Fruit fly (Drosophila melanogaster) Kc167 (cell line): ENCODE measurements around the gene Cnep1r1.

Experiments used
- Myc ChIP-seq: fragments of >200 bp; optimal IDR thresholded peaks from 2 replicates; lab custom pipeline; 2017; ENCODE audit warnings: missing external identifiers
- Sin3A ChIP-seq: fragments of >200 bp; optimal IDR thresholded peaks from 2 replicates; lab custom pipeline; 2018; ENCODE audit warnings: missing external identifiers
- h ChIP-seq: fragments of >200 bp; optimal IDR thresholded peaks from 3 replicates; lab custom pipeline; 2018; ENCODE audit warnings: missing external identifiers
- insv ChIP-seq: fragments of >200 bp; optimal IDR thresholded peaks from 3 replicates; lab custom pipeline; 2018; ENCODE audit warnings: missing external identifiers
- psq ChIP-seq: fragments of >200 bp; optimal IDR thresholded peaks from 2 replicates; lab custom pipeline; 2017; ENCODE audit warnings: missing external identifiers
- ttk ChIP-seq: sonication (Bioruptor generic); optimal IDR thresholded peaks from 2 replicates; lab custom pipeline; 2017; ENCODE audit warnings: missing external identifiers

Cnep1r1 gene

DNA sequence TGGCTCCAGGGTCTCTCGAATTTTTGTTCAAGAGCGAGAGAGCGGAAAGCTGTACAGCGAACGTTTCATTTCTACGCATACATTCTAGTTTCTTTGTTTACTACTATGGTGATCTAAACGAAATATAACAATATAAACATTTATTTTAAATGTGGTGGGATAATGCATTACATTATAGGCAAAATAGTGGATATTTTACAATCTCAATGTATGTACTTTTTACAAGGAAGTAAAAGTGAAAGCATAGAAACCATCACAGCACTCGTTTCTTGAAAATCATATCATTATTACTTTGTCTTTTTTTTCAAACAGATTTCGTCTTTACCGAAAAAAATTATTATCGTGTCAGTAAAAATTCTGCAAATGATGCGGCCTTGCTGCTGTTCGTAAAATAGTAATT lies at the start of gene Cnep1r1:
Gene Cnep1r1, plus strand, starts transcription at position 301 of the 400 bp plus-strand sequence.
- no peak for TF ChIP-seq psq

DNA sequence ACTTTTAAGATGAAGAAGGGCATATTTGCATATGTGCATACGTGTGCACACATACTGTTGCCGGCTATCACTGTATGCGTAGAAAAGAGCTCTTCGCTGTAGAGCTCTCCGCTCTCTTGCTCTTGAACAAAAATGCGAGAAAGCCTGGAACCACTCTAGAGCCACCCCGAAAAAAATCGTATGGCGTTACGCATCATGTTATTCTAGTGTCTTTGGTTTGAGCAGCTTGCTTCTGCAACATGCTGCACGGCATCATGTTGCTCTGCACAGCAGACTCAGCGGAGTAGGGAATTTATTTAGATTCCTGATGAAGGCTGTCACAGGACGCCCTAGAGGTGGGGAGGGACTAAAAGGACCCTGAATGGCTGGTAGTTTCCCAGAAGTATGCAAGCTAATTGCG lies 27.2 kb upstream of the Cnep1r1 start:
- no peak for TF ChIP-seq Sin3A (lab: Kevin White, UChicago)
- no peak for TF ChIP-seq Myc (lab: Kevin White, UChicago)

DNA sequence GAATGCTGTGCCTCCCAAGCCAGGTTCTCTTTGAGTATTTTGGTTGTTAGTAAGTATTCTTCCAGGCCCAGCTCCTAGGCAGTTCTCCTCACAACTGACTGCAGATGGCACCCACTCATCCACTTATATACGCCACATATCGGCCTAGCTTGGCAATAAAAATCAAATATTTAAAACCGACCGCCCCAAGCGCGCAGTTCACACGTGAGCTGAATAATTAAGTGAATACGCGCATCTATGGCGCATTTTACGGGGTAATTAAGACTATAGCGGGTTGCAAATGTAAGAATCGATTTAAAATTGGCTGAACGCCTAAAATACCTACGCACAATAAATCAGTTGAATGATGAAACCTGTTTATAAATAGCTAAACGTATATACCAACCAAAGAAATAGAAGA lies 14.9 kb downstream of the Cnep1r1 start, which contains the start of gene CG40486:
Gene CG40486, minus strand, starts transcription at position 101 of the 400 bp plus-strand sequence.
- no peak for TF ChIP-seq h (lab: Kevin White, UChicago)
- TF ChIP-seq Sin3A (lab: Kevin White, UChicago) = no peak
- TF ChIP-seq Myc (lab: Kevin White, UChicago) = no peak
- TF ChIP-seq ttk (lab: Kevin White, UChicago) = no peak
- no peak for TF ChIP-seq psq
- TF ChIP-seq insv = no peak

DNA sequence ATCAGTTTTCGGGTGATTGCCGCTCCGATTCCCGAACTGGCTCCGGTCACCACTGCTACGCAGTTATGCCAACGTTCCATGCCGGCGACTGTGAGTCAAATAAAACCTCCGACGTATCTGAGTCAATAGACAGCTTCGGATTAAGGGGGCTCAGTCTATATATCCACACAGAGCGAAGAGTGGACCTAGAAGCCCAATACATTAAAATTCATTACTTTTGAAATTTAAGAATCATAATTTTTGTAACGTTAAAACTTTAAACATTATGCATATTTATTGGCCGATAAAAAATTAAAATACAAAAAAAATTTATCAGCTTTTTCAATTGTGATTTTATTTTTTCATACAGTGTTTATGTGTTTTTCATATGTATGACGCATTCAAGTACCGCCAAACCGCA lies 17.1 kb downstream of the Cnep1r1 start, which contains the start of gene CG40485:
Gene CG40485, minus strand, starts transcription at position 101 of the 400 bp plus-strand sequence.
- no peak for TF ChIP-seq h (lab: Kevin White, UChicago)
- TF ChIP-seq Myc (lab: Kevin White, UChicago) = no peak
- TF ChIP-seq psq = no peak
- no peak for TF ChIP-seq Sin3A (lab: Kevin White, UChicago)
- no peak for TF ChIP-seq ttk (lab: Kevin White, UChicago)
- TF ChIP-seq insv = no peak

DNA sequence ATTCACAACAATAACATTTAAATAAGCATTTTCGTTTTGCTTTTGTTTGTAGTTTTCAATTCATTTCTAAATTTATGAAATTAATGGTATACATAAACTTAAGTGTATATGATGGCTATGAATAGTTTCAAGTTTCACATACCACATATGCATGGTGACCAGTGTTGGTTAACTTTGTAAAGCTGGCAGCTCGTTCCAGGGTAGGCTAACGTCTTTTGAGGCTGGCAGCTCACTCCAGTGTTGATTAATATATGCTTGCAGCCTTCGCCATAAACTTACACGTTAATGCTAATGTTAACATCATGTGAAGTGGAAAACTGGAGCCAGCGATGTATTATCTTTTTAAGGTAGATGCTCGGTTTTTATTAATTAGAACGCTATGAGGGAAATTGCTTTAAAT lies 36.4 kb downstream of the Cnep1r1 start:
- TF ChIP-seq insv (no peak), Myc (lab: Kevin White, UChicago) (no peak), psq (no peak), h (lab: Kevin White, UChicago) (no peak), Sin3A (lab: Kevin White, UChicago) (no peak), ttk (lab: Kevin White, UChicago) (no peak)
